Worm (Caenorhabditis elegans): ENCODE measurements around the gene T13C5.9.

Gene T13C5.9

ce11 chrX:6184709-6185108, 5.3 kb upstream of the T13C5.9 start, which contains the start of gene T13C5.2:
TSS of gene T13C5.2 (plus strand) at chrX:6185009.
- TF ChIP-seq ceh-82 (tag; optimal IDR thresholded peaks at IDR 0.05), result no peak
- TF ChIP-seq nhr-11 (tag; optimal IDR thresholded peaks at IDR 0.05), result no peak
- no peak for TF ChIP-seq F13H6.1 (tag; optimal IDR thresholded peaks at IDR 0.05)
- TF ChIP-seq C34F6.9 (tag; optimal IDR thresholded peaks at IDR 0.05), result no peak
- no peak for TF ChIP-seq egl-27 (tag; optimal IDR thresholded peaks at IDR 0.05)
- TF ChIP-seq alr-1 (tag; optimal IDR thresholded peaks at IDR 0.05), result no peak
- no peak for TF ChIP-seq R02D3.7 (tag; optimal IDR thresholded peaks at IDR 0.05)
- TF ChIP-seq Y55F3AM.14 (GFP tag; optimal IDR thresholded peaks at IDR 0.05), result no peak
- TF ChIP-seq nhr-21 (tag; optimal IDR thresholded peaks at IDR 0.05), result no peak
- TF ChIP-seq nhr-6 (tag; optimal IDR thresholded peaks at IDR 0.05), result no peak
- TF ChIP-seq snpc-4 (tag; optimal IDR thresholded peaks at IDR 0.05), result no peak
- TF ChIP-seq nhr-10 (tag; optimal IDR thresholded peaks at IDR 0.05), result no peak
- no peak for TF ChIP-seq ceh-16 (tag; optimal IDR thresholded peaks at IDR 0.05)

- TF ChIP-seq sma-3 (GFP tag; optimal IDR thresholded peaks at IDR 0.05), result no peak
Measured at ce11 chrX:6187848-6188247, 2.2 kb upstream of the T13C5.9 start, which contains the start of gene T13C5.10. TSS of gene T13C5.10 (plus strand) at chrX:6188148.

- TF ChIP-seq sma-9 (GFP tag; optimal IDR thresholded peaks at IDR 0.05) (peak; percentile 3), sma-9 (tag; optimal IDR thresholded peaks at IDR 0.05) (no peak), nhr-77 (tag; optimal IDR thresholded peaks at IDR 0.05) (no peak)
Measured at ce11 chrX:6194191-6194724, 4.2 kb downstream of the T13C5.9 start, which contains the start of gene ceh-54. TSS of gene ceh-54 (minus strand) at chrX:6194241.

- TF ChIP-seq ceh-82 (tag; optimal IDR thresholded peaks at IDR 0.05), result no peak
- no peak for TF ChIP-seq dmd-4 (tag; optimal IDR thresholded peaks at IDR 0.05)
- TF ChIP-seq zag-1 (tag; optimal IDR thresholded peaks at IDR 0.05), result no peak
- no peak for TF ChIP-seq unc-62 (GFP tag; optimal IDR thresholded peaks at IDR 0.05)
Measured at ce11 chrX:6196627-6197026, 6.6 kb downstream of the T13C5.9 start, which contains the start of gene daf-9. TSS of gene daf-9 (plus strand) at chrX:6196927.

- TF ChIP-seq elt-1 (tag; optimal IDR thresholded peaks at IDR 0.05), result no peak
- TF ChIP-seq mab-5 (tag; optimal IDR thresholded peaks at IDR 0.05), result no peak
- peak; percentile 18 for TF ChIP-seq egl-27 (tag; optimal IDR thresholded peaks at IDR 0.05)
- peak; percentile 66 for TF ChIP-seq sma-9 (GFP tag; optimal IDR thresholded peaks at IDR 0.05)
- no peak for TF ChIP-seq sma-9 (tag; optimal IDR thresholded peaks at IDR 0.05)
- TF ChIP-seq nhr-237 (tag; optimal IDR thresholded peaks at IDR 0.05), result no peak
- TF ChIP-seq Y55F3AM.14 (GFP tag; optimal IDR thresholded peaks at IDR 0.05), result no peak
- no peak for TF ChIP-seq ama-1 (optimal IDR thresholded peaks at IDR 0.05)
- TF ChIP-seq snpc-4 (tag; optimal IDR thresholded peaks at IDR 0.05), result no peak
- TF ChIP-seq C34F6.9 (tag; optimal IDR thresholded peaks at IDR 0.05), result no peak
- TF ChIP-seq nhr-25 (tag; optimal IDR thresholded peaks at IDR 0.05), result peak; percentile 56
- peak; percentile 57 for TF ChIP-seq blmp-1 (tag; optimal IDR thresholded peaks at IDR 0.05; ENCODE audit: insufficient read depth)
- TF ChIP-seq ceh-16 (tag; optimal IDR thresholded peaks at IDR 0.05), result no peak
- TF ChIP-seq ceh-82 (tag; optimal IDR thresholded peaks at IDR 0.05), result no peak
- TF ChIP-seq unc-55 (GFP tag; optimal IDR thresholded peaks at IDR 0.05), result no peak
- no peak for TF ChIP-seq alr-1 (tag; optimal IDR thresholded peaks at IDR 0.05)
- TF ChIP-seq lin-11 (tag; optimal IDR thresholded peaks at IDR 0.05), result no peak
- no peak for TF ChIP-seq zag-1 (tag; optimal IDR thresholded peaks at IDR 0.05)
- TF ChIP-seq dmd-4 (tag; optimal IDR thresholded peaks at IDR 0.05), result no peak
- no peak for TF ChIP-seq peb-1 (tag; optimal IDR thresholded peaks at IDR 0.05)
- peak; percentile 79 for TF ChIP-seq sma-3 (GFP tag; optimal IDR thresholded peaks at IDR 0.05)
- TF ChIP-seq fos-1 (tag; optimal IDR thresholded peaks at IDR 0.05), result peak; percentile 32
- TF ChIP-seq nhr-12 (tag; optimal IDR thresholded peaks at IDR 0.05), result no peak
- peak; percentile 80 for TF ChIP-seq nhr-21 (tag; optimal IDR thresholded peaks at IDR 0.05)
- TF ChIP-seq R02D3.7 (tag; optimal IDR thresholded peaks at IDR 0.05), result no peak
- TF ChIP-seq crh-2 (tag; optimal IDR thresholded peaks at IDR 0.05), result peak; percentile 1
- TF ChIP-seq ZK546.5 (tag; optimal IDR thresholded peaks at IDR 0.05), result no peak
- TF ChIP-seq nhr-129 (tag; optimal IDR thresholded peaks at IDR 0.05), result peak; percentile 56
- no peak for TF ChIP-seq lin-13 (GFP tag; optimal IDR thresholded peaks at IDR 0.05)
- no peak for TF ChIP-seq aly-2 (tag; optimal IDR thresholded peaks at IDR 0.05)
- TF ChIP-seq mbf-1 (tag; optimal IDR thresholded peaks at IDR 0.05), result no peak
- no peak for TF ChIP-seq unc-62 (GFP tag; optimal IDR thresholded peaks at IDR 0.05)
- no peak for TF ChIP-seq ztf-11 (tag; optimal IDR thresholded peaks at IDR 0.05)
- peak in 1 of 2 experiments; percentile 30 for TF ChIP-seq mdl-1 (tag; optimal IDR thresholded peaks at IDR 0.05)
- no peak for TF ChIP-seq elt-3 (tag; optimal IDR thresholded peaks at IDR 0.05)
- TF ChIP-seq nhr-6 (tag; optimal IDR thresholded peaks at IDR 0.05), result peak; percentile 0
- TF ChIP-seq nhr-23 (tag; optimal IDR thresholded peaks at IDR 0.05), result no peak
- TF ChIP-seq lin-39 (tag; optimal IDR thresholded peaks at IDR 0.05), result no peak
- no peak for TF ChIP-seq gmeb-1 (tag; optimal IDR thresholded peaks at IDR 0.05)
- TF ChIP-seq sem-4 (tag; optimal IDR thresholded peaks at IDR 0.05), result no peak
Measured at ce11 chrX:6201542-6201941, 11.5 kb downstream of the T13C5.9 start.

All from whole organism, L2 larva.